Worm (Caenorhabditis elegans): ENCODE measurements around the gene cgp-1.

DNA sequence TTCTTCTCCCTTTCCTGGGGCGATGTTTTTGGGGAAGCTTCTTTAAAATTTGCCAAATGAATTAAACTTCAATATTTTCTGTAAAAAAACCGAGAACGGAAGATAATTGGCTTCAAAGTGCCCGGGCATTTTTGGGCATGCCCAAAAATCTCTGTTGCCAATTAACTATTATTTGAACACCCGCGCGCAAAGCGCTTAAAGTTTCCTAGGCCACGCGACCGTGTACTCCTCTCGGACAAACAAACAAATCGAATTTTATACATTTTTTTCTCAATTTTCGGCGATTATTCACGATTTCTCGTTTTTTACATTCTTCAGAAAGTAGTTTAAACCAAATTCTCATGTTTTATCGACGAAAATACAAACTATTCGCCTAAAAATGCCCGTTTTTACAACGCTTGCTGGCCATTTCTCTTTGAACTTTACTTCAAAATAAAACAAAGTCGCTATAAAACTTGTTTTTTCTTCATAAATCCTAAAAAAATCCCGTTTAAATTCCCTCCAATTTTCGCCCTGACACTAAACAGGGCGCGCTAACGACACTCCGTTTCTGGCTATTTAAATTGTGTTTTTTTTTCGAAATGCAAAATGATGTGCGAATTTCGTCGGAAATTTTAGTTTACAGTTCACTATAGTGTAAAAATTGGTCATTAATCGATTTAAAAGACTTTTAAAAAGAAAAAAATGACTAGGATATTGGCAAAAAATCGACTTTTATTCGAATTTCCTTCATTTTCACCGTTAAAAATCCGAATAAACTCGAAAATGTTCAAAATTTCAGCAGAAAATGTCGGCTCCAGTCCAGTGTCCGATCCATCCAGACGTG is 33.7 kb upstream of the cgp-1 start, which contains the start of gene ttb-1:
- TF ChIP-seq efl-1 (optimal IDR thresholded peaks at IDR 0.05): peak; percentile 46 to 95
- TF ChIP-seq efl-1 (GFP tag; optimal IDR thresholded peaks at IDR 0.05 in 1 of 2): peak; percentile 97 to 99
- TF ChIP-seq lir-3 (tag; optimal IDR thresholded peaks at IDR 0.05; ENCODE audit: poor library complexity): no peak
- peak; percentile 59 for TF ChIP-seq skn-1 (tag; optimal IDR thresholded peaks at IDR 0.05)
- TF ChIP-seq snpc-4 (tag; optimal IDR thresholded peaks at IDR 0.05): no peak
- no peak for TF ChIP-seq unc-62 (GFP tag; optimal IDR thresholded peaks at IDR 0.05)
- no peak for TF ChIP-seq nhr-12 (tag; optimal IDR thresholded peaks at IDR 0.05)
- TF ChIP-seq nhr-28 (tag; optimal IDR thresholded peaks at IDR 0.05): no peak
- TF ChIP-seq elt-2 (tag; optimal IDR thresholded peaks at IDR 0.05): no peak
- TF ChIP-seq dpl-1 (GFP tag; optimal IDR thresholded peaks at IDR 0.05): peak; percentile 91 to 97 (median 96)
- no peak for TF ChIP-seq zag-1 (tag; optimal IDR thresholded peaks at IDR 0.05)
- no peak for TF ChIP-seq nhr-11 (tag; optimal IDR thresholded peaks at IDR 0.05)
- TF ChIP-seq ztf-11 (tag; optimal IDR thresholded peaks at IDR 0.05): no peak

Data from whole organism, L1 larva.